Worm (Caenorhabditis elegans) whole organism, L1 larva: Measurements from ENCODE around the gene srt-15.

Experiments
- C04F5.9 ChIP-seq: sonication (generic microtip); optimal IDR thresholded peaks from 2 replicates; lab custom pipeline; 2016; ENCODE audit warnings: missing genetic modification characterization, missing compliant biosample characterization
- C16A3.4 ChIP-seq: fragments of 150-350 bp; optimal IDR thresholded peaks from 2 replicates; lab custom pipeline; 2014; ENCODE audit warnings: missing biosample characterization, missing genetic modification characterization
- Y116A8C.19 ChIP-seq: sonication (generic microtip); optimal IDR thresholded peaks from 2 replicates; lab custom pipeline; 2016; ENCODE audit warnings: missing compliant biosample characterization, missing genetic modification characterization, borderline replicate concordance
- alr-1 ChIP-seq: fragments of 200-800 bp; sonication (Bioruptor generic); optimal IDR thresholded peaks from 2 replicates; lab custom pipeline; 2018; ENCODE audit warnings: borderline replicate concordance, mild to moderate bottlenecking, missing genetic modification characterization, missing compliant biosample characterization
- ceh-63 ChIP-seq: fragments of 200-800 bp; sonication (Bioruptor generic); optimal IDR thresholded peaks from 2 replicates; lab custom pipeline; 2018; ENCODE audit warnings: mild to moderate bottlenecking, missing genetic modification characterization, missing compliant biosample characterization
- ceh-82 ChIP-seq, 3 experiments: fragments of 150-350 bp in 1 of 3; sonication (generic microtip) in 2 of 3; optimal IDR thresholded peaks; 2 replicates each; lab custom pipeline; 2014 to 2017; ENCODE audit warnings: missing biosample characterization in 3 of 3, missing genetic modification characterization in 3 of 3
- ceh-88 ChIP-seq: fragments of 200-800 bp; sonication (Bioruptor generic); IDR thresholded peaks from 2 replicates; pipeline ENCODE4 v1.3.6; 2022; ENCODE audit warnings: missing genetic modification characterization, missing compliant biosample characterization
- ces-1 ChIP-seq: fragments of 150-350 bp; optimal IDR thresholded peaks from 2 replicates; lab custom pipeline; 2014; ENCODE audit warnings: missing biosample characterization, missing genetic modification reagents, missing genetic modification characterization
- egl-13 ChIP-seq: sonication (generic microtip); optimal IDR thresholded peaks from 2 replicates; lab custom pipeline; 2016; ENCODE audit warnings: missing genotype, missing genetic modification reagents, missing genetic modification characterization, missing compliant biosample characterization
- egl-27 ChIP-seq, 2 experiments: fragments of 150-350 bp in 1 of 2; sonication (generic microtip); optimal IDR thresholded peaks; 3 replicates each; lab custom pipeline; 2017 to 2018; ENCODE audit warnings: missing biosample characterization in 2 of 2, missing genetic modification characterization in 2 of 2, missing genetic modification reagents in 2 of 2
- elt-2 ChIP-seq: sonication (generic microtip); optimal IDR thresholded peaks from 2 replicates; lab custom pipeline; 2016; ENCODE audit warnings: missing genetic modification characterization, mild to moderate bottlenecking, inconsistent platforms, missing compliant biosample characterization, missing genetic modification reagents
- elt-3 ChIP-seq, 6 experiments: fragments of 150-350 bp in 1 of 6; sonication (generic microtip); optimal IDR thresholded peaks; 2 replicates each; lab custom pipeline; 2017 to 2018; ENCODE audit warnings: missing biosample characterization in 6 of 6, missing genetic modification characterization in 6 of 6, inconsistent platforms in 1 of 6
- fkh-10 ChIP-seq: sonication (generic microtip); optimal IDR thresholded peaks from 2 replicates; lab custom pipeline; 2017; ENCODE audit warnings: missing biosample characterization, missing genetic modification reagents, missing genetic modification characterization
- fkh-4 ChIP-seq: sonication (generic microtip); optimal IDR thresholded peaks from 2 replicates; lab custom pipeline; 2016; ENCODE audit warnings: missing compliant biosample characterization, missing genetic modification characterization, borderline replicate concordance
- fkh-8 ChIP-seq: sonication (generic microtip); optimal IDR thresholded peaks from 2 replicates; lab custom pipeline; 2016; ENCODE audit warnings: mild to moderate bottlenecking, missing genetic modification characterization, missing compliant biosample characterization
- fos-1 ChIP-seq: fragments of 150-350 bp; optimal IDR thresholded peaks from 2 replicates; lab custom pipeline; 2014; ENCODE audit warnings: missing biosample characterization, missing genetic modification characterization
- grh-1 ChIP-seq: fragments of 200-800 bp; sonication (Bioruptor generic); IDR thresholded peaks from 2 replicates; pipeline ENCODE4 v1.3.6; 2022; ENCODE audit warnings: missing genetic modification reagents, missing genetic modification characterization, missing compliant biosample characterization
- hlh-4 ChIP-seq: sonication (generic microtip); optimal IDR thresholded peaks from 2 replicates; lab custom pipeline; 2016; ENCODE audit warnings: mild to moderate bottlenecking, missing genetic modification characterization, missing compliant biosample characterization
- lin-35 ChIP-seq, 2 experiments: fragments of 150-350 bp; optimal IDR thresholded peaks; 2 replicates each; lab custom pipeline; 2014; ENCODE audit warnings: missing biosample characterization in 2 of 2, missing genetic modification characterization in 2 of 2, missing genetic modification reagents in 2 of 2
- lin-39 ChIP-seq: fragments of 150-350 bp; optimal IDR thresholded peaks from 2 replicates; lab custom pipeline; 2014; ENCODE audit warnings: missing biosample characterization, missing genetic modification reagents, missing genetic modification characterization
- lir-3 ChIP-seq: sonication (generic microtip); optimal IDR thresholded peaks from 2 replicates; lab custom pipeline; 2016; ENCODE audit warnings: mild to moderate bottlenecking, missing genetic modification characterization, moderate library complexity, missing compliant biosample characterization; ENCODE audit not compliant: poor library complexity
- lsy-2 ChIP-seq, 2 experiments: fragments of 150-350 bp; optimal IDR thresholded peaks; 2 replicates each; lab custom pipeline; 2014; ENCODE audit warnings: missing biosample characterization in 2 of 2, missing genetic modification characterization in 2 of 2
- mdl-1 ChIP-seq, 2 experiments: fragments of 150-350 bp; optimal IDR thresholded peaks; 2 replicates each; lab custom pipeline; 2014 to 2017; ENCODE audit warnings: missing biosample characterization in 2 of 2, missing genetic modification characterization in 2 of 2, inconsistent platforms in 1 of 2
- mef-2 ChIP-seq: fragments of 150-350 bp; optimal IDR thresholded peaks from 2 replicates; lab custom pipeline; 2014; ENCODE audit warnings: missing biosample characterization, missing genetic modification characterization
- nhr-11 ChIP-seq: fragments of 150-350 bp; optimal IDR thresholded peaks from 2 replicates; lab custom pipeline; 2014; ENCODE audit warnings: missing biosample characterization, missing genetic modification characterization
- nhr-19 ChIP-seq: fragments of 200-800 bp; sonication (Bioruptor generic); conservative IDR thresholded peaks from 2 replicates; pipeline ENCODE4 v1.3.6; 2022; ENCODE audit warnings: missing genetic modification characterization, missing compliant biosample characterization
- nhr-20 ChIP-seq: sonication (generic microtip); optimal IDR thresholded peaks from 2 replicates; lab custom pipeline; 2016; ENCODE audit warnings: mild to moderate bottlenecking, missing genetic modification characterization, missing compliant biosample characterization
- nhr-237 ChIP-seq: fragments of 150-350 bp; optimal IDR thresholded peaks from 2 replicates; lab custom pipeline; 2014; ENCODE audit warnings: missing biosample characterization, missing genetic modification characterization
- nhr-28 ChIP-seq: fragments of 150-350 bp; optimal IDR thresholded peaks from 2 replicates; lab custom pipeline; 2014; ENCODE audit warnings: missing biosample characterization, missing genetic modification characterization
- nhr-47 ChIP-seq: sonication (generic microtip); optimal IDR thresholded peaks from 2 replicates; lab custom pipeline; 2016; ENCODE audit warnings: mild to moderate bottlenecking, missing genetic modification characterization, moderate library complexity, missing compliant biosample characterization
- nhr-76 ChIP-seq: sonication (generic microtip); optimal IDR thresholded peaks from 2 replicates; lab custom pipeline; 2017; ENCODE audit warnings: missing biosample characterization, missing genetic modification characterization
- nhr-77 ChIP-seq: fragments of 150-350 bp; optimal IDR thresholded peaks from 2 replicates; lab custom pipeline; 2014; ENCODE audit warnings: missing biosample characterization, missing genetic modification characterization
- pag-3 ChIP-seq: sonication (generic microtip); optimal IDR thresholded peaks from 2 replicates; lab custom pipeline; 2017; ENCODE audit warnings: missing genetic modification characterization, mild to moderate bottlenecking, missing compliant biosample characterization, antibody characterized with exemption, borderline replicate concordance; ENCODE audit not compliant: insufficient read depth
- pax-3 ChIP-seq: fragments of 200-800 bp; sonication (Bioruptor generic); optimal IDR thresholded peaks from 2 replicates; lab custom pipeline; 2018; ENCODE audit warnings: mild to moderate bottlenecking, missing genetic modification characterization, moderate library complexity, missing compliant biosample characterization
- snu-23 ChIP-seq: sonication (generic microtip); optimal IDR thresholded peaks from 2 replicates; lab custom pipeline; 2016; ENCODE audit warnings: missing genetic modification characterization, missing compliant biosample characterization
- sox-4 ChIP-seq: sonication (generic microtip); optimal IDR thresholded peaks from 2 replicates; lab custom pipeline; 2016; ENCODE audit warnings: missing genetic modification characterization, missing compliant biosample characterization
- sptf-1 ChIP-seq: fragments of 150-350 bp; optimal IDR thresholded peaks from 2 replicates; lab custom pipeline; 2014; ENCODE audit warnings: missing biosample characterization, missing genetic modification characterization
- sup-37 ChIP-seq: fragments of 200-800 bp; sonication (Bioruptor generic); optimal IDR thresholded peaks from 2 replicates; lab custom pipeline; 2018; ENCODE audit warnings: mild to moderate bottlenecking, missing genetic modification characterization, missing compliant biosample characterization
- swsn-7 ChIP-seq: sonication (generic microtip); optimal IDR thresholded peaks from 2 replicates; lab custom pipeline; 2016; ENCODE audit warnings: missing genetic modification characterization, missing compliant biosample characterization
- tlp-1 ChIP-seq: fragments of 150-350 bp; optimal IDR thresholded peaks from 2 replicates; lab custom pipeline; 2014; ENCODE audit warnings: missing biosample characterization, missing genetic modification characterization
- unc-130 ChIP-seq: fragments of 150-350 bp; optimal IDR thresholded peaks from 2 replicates; lab custom pipeline; 2017; ENCODE audit warnings: missing biosample characterization, missing genetic modification characterization, inconsistent platforms
- unc-62 ChIP-seq: fragments of 150-350 bp; optimal IDR thresholded peaks from 2 replicates; lab custom pipeline; 2014; ENCODE audit warnings: missing biosample characterization, missing genetic modification reagents, missing genetic modification characterization
- unc-98 ChIP-seq: fragments of 200-800 bp; sonication (Bioruptor generic); IDR thresholded peaks from 2 replicates; pipeline ENCODE4 v1.3.6; 2022; ENCODE audit warnings: missing genetic modification characterization, missing compliant biosample characterization
- vab-15 ChIP-seq: sonication (generic microtip); optimal IDR thresholded peaks from 2 replicates; lab custom pipeline; 2017; ENCODE audit warnings: missing genotype, mild to moderate bottlenecking, missing genetic modification characterization, missing compliant biosample characterization
- xbp-1 ChIP-seq: sonication (generic microtip); optimal IDR thresholded peaks from 2 replicates; lab custom pipeline; 2016; ENCODE audit warnings: missing genetic modification characterization, missing compliant biosample characterization
- ztf-11 ChIP-seq, 2 experiments: sonication (generic microtip); optimal IDR thresholded peaks; 2 replicates each; lab custom pipeline; 2016 to 2017; ENCODE audit warnings: missing genetic modification characterization in 2 of 2, missing biosample characterization in 1 of 2, missing compliant biosample characterization in 1 of 2
- ztf-4 ChIP-seq: fragments of 150-350 bp; optimal IDR thresholded peaks from 2 replicates; lab custom pipeline; 2014; ENCODE audit warnings: missing biosample characterization, missing genetic modification characterization

srt-15 gene

DNA sequence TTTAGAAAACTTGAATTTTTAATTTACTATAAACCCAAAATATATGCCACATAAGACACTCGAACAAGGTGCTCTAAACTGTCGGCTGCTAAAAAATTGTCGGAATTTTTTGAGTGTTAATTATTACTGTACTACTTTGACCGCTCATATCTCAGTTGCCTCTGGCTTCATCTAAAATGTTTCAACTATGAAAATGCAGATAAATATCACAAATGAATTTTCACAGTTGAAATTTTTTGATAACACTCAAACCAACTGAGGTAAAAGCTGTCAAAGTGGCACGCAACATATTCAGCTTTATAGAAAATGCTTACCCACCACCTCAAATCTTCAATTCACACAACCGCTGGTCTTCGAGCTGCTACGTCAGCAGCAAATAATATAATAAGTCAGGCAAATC lies 26.8 kb upstream of the srt-15 start, which contains the start of gene acs-21:
TSS of gene acs-21 (plus strand) at position 301 of the 400 bp plus-strand sequence.
- TF ChIP-seq egl-27 (tag; optimal IDR thresholded peaks at IDR 0.05; lab: Kevin White, UChicago) (no peak), grh-1 (no peak), elt-3 (tag; optimal IDR thresholded peaks at IDR 0.05; lab: Kevin White, UChicago) (no peak), tlp-1 (no peak), vab-15 (tag; lab: Kevin White, UChicago) (no peak), hlh-4 (no peak), xbp-1 (tag; lab: Kevin White, UChicago) (no peak), mef-2 (no peak), unc-130 (tag; lab: Kevin White, UChicago) (no peak), egl-13 (tag; lab: Kevin White, UChicago) (no peak), nhr-11 (no peak), ces-1 (no peak), C16A3.4 (tag; lab: Kevin White, UChicago) (no peak)
- TF ChIP-seq, all 84 proteins: peak for 0

DNA sequence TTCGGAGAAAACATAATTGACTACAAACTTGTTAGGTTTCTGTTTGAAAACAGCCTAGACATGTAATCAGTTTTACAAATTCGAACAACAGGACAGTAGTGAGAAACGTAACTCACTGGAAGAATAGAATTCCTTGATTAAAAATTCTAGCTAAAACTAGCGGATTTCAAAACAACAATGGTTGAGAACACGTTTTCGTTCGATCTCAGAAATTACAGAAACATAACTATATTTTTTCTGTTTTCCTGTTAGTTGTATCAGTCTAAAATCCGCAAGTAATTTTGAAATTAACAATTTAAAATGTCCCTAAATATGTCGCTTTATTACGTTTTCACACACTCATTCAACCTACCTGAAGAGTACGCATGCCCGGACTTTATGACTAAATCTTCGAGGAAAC lies 24.3 kb upstream of the srt-15 start, which contains the start of gene srt-8:
TSS of gene srt-8 (plus strand) at position 301 of the 400 bp plus-strand sequence.
- no peak for TF ChIP-seq unc-98 (GFP tag; lab: Robert Waterston, UW)
- TF ChIP-seq fkh-10, result no peak
- TF ChIP-seq grh-1, result no peak
- TF ChIP-seq ceh-82 (tag; optimal IDR thresholded peaks at IDR 0.05; lab: Kevin White, UChicago), result no peak
- no peak for TF ChIP-seq nhr-19 (GFP tag; lab: Robert Waterston, UW)
- TF ChIP-seq swsn-7 (tag; lab: Kevin White, UChicago), result no peak
- TF ChIP-seq nhr-237, result no peak
- TF ChIP-seq pag-3 (tag; lab: Kevin White, UChicago), result no peak
- no peak for TF ChIP-seq lir-3 (tag; lab: Kevin White, UChicago)
- no peak for TF ChIP-seq nhr-77 (tag; lab: Kevin White, UChicago)
- TF ChIP-seq sptf-1, result no peak
- TF ChIP-seq unc-62, result no peak
- TF ChIP-seq fos-1, result no peak
- no peak for TF ChIP-seq ces-1
- no peak for TF ChIP-seq lin-35 (GFP tag; optimal IDR thresholded peaks at IDR 0.05; lab: Kevin White, UChicago)

DNA sequence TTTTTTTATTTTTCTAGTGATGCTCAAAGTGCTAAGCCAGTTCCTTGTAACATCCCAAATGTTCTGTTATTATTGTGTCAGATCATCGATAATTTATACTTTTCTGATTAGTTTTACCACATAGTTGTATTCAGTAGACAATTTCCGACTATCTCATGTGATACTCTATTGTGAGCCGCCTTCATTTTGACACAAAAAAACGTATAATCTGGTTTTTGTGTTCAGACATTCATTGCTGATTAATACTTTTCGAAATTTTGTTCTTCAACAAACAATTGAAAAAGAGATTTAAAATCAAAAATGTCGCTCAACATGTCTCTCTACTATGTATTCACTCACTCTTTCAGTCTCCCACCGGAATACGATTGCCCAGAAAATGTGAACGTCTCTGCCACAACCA lies 19.5 kb upstream of the srt-15 start, which contains the start of gene srt-7:
TSS of gene srt-7 (plus strand) at position 301 of the 400 bp plus-strand sequence.
- TF ChIP-seq fkh-4 (tag; lab: Kevin White, UChicago) (no peak), lsy-2 (tag; optimal IDR thresholded peaks at IDR 0.05; lab: Kevin White, UChicago) (no peak), sup-37 (GFP tag; lab: Kevin White, UChicago) (no peak), nhr-76 (tag; lab: Kevin White, UChicago) (no peak), C16A3.4 (tag; lab: Kevin White, UChicago) (no peak), elt-3 (tag; optimal IDR thresholded peaks at IDR 0.05; lab: Kevin White, UChicago) (no peak), C04F5.9 (tag; lab: Kevin White, UChicago) (no peak), ceh-63 (GFP tag; lab: Kevin White, UChicago) (no peak), mdl-1 (tag; optimal IDR thresholded peaks at IDR 0.05; lab: Kevin White, UChicago) (no peak), fkh-10 (no peak), ztf-11 (tag; optimal IDR thresholded peaks at IDR 0.05; lab: Kevin White, UChicago) (no peak), lin-35 (GFP tag; optimal IDR thresholded peaks at IDR 0.05; lab: Kevin White, UChicago) (no peak), sptf-1 (no peak), ztf-4 (tag; lab: Kevin White, UChicago) (no peak)

DNA sequence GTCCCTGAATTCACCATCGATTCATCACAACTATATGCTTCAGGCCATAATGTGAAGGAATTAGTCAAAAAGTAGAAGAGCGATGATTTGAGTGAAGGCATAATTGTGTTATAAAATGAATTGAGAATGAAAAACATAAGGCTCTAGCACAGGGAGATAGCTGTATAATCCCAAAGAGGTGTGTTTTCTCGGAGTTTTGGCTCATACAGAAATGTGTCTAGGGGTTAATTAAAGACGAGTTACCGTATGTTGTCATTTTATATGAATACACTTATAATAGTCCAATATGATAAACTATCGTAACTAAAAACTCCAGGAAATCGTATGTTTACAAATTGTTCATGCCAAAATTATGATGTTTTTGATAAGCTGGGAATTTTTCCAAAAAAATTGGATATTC lies 18.8 kb upstream of the srt-15 start, which contains the start of gene srt-5:
TSS of gene srt-5 (minus strand) at position 101 of the 400 bp plus-strand sequence.
- no peak for TF ChIP-seq lin-39 (tag; lab: Kevin White, UChicago)
- TF ChIP-seq vab-15 (tag; lab: Kevin White, UChicago), result no peak
- TF ChIP-seq nhr-20 (tag; lab: Kevin White, UChicago), result no peak
- TF ChIP-seq pax-3, result no peak
- no peak for TF ChIP-seq alr-1
- no peak for TF ChIP-seq fos-1
- TF ChIP-seq fkh-8 (tag; lab: Kevin White, UChicago), result no peak
- TF ChIP-seq nhr-237, result no peak
- no peak for TF ChIP-seq ceh-82 (tag; optimal IDR thresholded peaks at IDR 0.05; lab: Kevin White, UChicago)
- no peak for TF ChIP-seq nhr-28 (tag; lab: Kevin White, UChicago)
- no peak for TF ChIP-seq nhr-77 (tag; lab: Kevin White, UChicago)
- TF ChIP-seq elt-2 (tag; lab: Kevin White, UChicago), result no peak
- TF ChIP-seq egl-27 (tag; optimal IDR thresholded peaks at IDR 0.05; lab: Kevin White, UChicago), result no peak
- TF ChIP-seq unc-62, result no peak
- no peak for TF ChIP-seq nhr-47 (tag; lab: Kevin White, UChicago)
- TF ChIP-seq Y116A8C.19 (tag; lab: Kevin White, UChicago), result no peak
- TF ChIP-seq sox-4 (tag; lab: Kevin White, UChicago), result no peak
- no peak for TF ChIP-seq mdl-1 (tag; optimal IDR thresholded peaks at IDR 0.05; lab: Kevin White, UChicago)
- no peak for TF ChIP-seq ceh-88 (GFP tag; lab: Robert Waterston, UW)
- no peak for TF ChIP-seq snu-23 (GFP tag; lab: Kevin White, UChicago)
